Worm (Caenorhabditis elegans) whole organism, L4 larva: ENCODE data around the gene cutl-17.

Source experiments
- D1046.2 ChIP-seq: fragments of 200-800 bp; sonication (Bioruptor generic); IDR thresholded peaks from 2 replicates; pipeline ENCODE4 v1.3.6; 2022; ENCODE audit warnings: missing genetic modification characterization, missing compliant biosample characterization
- Y105C5A.15 ChIP-seq: fragments of 200-800 bp; sonication (Bioruptor generic); IDR thresholded peaks from 2 replicates; pipeline ENCODE4 v1.3.6; 2022; ENCODE audit warnings: missing genetic modification characterization, missing compliant biosample characterization
- aly-2 ChIP-seq: sonication (generic microtip); optimal IDR thresholded peaks from 2 replicates; lab custom pipeline; 2018; ENCODE audit warnings: missing biosample characterization, missing genetic modification characterization
- jun-1 ChIP-seq: fragments of 150-350 bp; optimal IDR thresholded peaks from 2 replicates; lab custom pipeline; 2014; ENCODE audit warnings: missing biosample characterization, missing genetic modification reagents, missing genetic modification characterization
- nhr-111 ChIP-seq: fragments of 200-800 bp; sonication (Bioruptor generic); optimal IDR thresholded peaks from 2 replicates; lab custom pipeline; 2018; ENCODE audit warnings: mild to moderate bottlenecking, missing genetic modification characterization, missing compliant biosample characterization
- nhr-76 ChIP-seq: fragments of 150-350 bp; optimal IDR thresholded peaks from 2 replicates; lab custom pipeline; 2014; ENCODE audit warnings: missing biosample characterization, missing genetic modification characterization
- nhr-77 ChIP-seq: fragments of 150-350 bp; optimal IDR thresholded peaks from 2 replicates; lab custom pipeline; 2014; ENCODE audit warnings: missing biosample characterization, missing genetic modification characterization
- spr-3 ChIP-seq: fragments of 200-800 bp; sonication (Bioruptor generic); optimal IDR thresholded peaks from 2 replicates; lab custom pipeline; 2018; ENCODE audit warnings: mild to moderate bottlenecking, missing genetic modification characterization, missing compliant biosample characterization

DNA sequence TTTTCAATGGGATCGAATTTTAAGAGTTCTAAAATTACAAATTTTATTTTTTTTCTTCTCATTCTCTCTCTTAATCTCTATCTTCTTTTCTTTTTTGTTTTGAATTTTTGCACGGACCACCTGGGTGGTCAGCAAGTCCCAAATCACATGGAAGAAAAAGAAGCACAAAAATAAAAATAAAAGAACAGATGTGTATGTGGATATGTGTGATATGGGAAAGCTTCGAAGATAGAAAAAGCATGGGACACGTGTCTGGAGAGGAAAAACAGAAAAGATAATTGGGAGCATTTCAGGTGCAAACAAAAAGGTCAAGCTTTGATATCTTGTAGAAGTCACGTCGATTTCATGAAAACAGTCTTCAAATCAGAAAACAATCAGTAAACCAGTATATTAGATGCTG, 10.1 kb downstream of the cutl-17 start, which contains the start of gene hsp-12.6:
- TF ChIP-seq nhr-111, result no peak
- TF ChIP-seq jun-1 (tag; lab: Kevin White, UChicago), result no peak
- TF ChIP-seq Y105C5A.15 (GFP tag; lab: Robert Waterston, UW), result no peak
- no peak for TF ChIP-seq spr-3 (GFP tag; lab: Kevin White, UChicago)
- no peak for TF ChIP-seq aly-2 (tag; lab: Kevin White, UChicago)
- no peak for TF ChIP-seq D1046.2
- no peak for TF ChIP-seq nhr-76 (tag; lab: Kevin White, UChicago)
- TF ChIP-seq nhr-77, result no peak
